Worm (Caenorhabditis elegans): Measurements from ENCODE around the gene Y113G7A.14.

DNA sequence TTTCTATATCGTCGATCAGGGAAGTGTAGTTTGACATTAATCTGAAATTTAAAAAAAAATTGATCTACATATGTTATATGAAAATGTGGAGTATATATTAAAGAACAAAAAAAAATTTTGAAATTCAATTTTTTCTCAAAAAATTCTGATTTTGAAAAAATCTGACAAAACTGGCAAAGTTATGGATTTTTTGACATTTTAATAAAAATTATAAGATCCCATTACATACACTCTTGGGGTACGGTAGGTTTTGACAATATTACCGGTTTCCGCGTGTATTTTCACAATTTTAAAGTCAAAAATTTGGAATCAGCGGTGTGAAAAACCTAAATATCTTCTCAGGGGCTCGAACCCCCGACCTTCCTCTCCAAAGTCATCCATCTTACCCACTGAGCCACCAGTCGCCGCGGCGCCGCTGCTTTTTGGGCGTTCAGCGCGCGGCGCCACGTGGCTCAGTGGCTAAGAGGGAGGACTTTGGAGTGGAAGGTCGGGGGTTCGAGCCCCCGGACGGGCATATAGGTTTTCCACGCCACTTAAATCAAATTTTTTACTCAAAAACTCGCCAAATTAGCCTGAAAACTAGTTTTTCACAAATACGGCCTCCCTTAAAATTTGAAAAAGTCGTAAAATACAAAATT, at the start of gene Y113G7A.14:
- TF ChIP-seq alr-1 (tag; optimal IDR thresholded peaks at IDR 0.05; ENCODE audit: borderline replicate concordance) (no peak), ama-1 (optimal IDR thresholded peaks at IDR 0.05) (no peak), lin-15B (tag; optimal IDR thresholded peaks at IDR 0.05) (no peak), nhr-11 (tag; optimal IDR thresholded peaks at IDR 0.05) (no peak), fos-1 (tag; optimal IDR thresholded peaks at IDR 0.05) (no peak), mdl-1 (tag; optimal IDR thresholded peaks at IDR 0.05) (no peak), fkh-4 (tag; optimal IDR thresholded peaks at IDR 0.05; ENCODE audit: borderline replicate concordance) (no peak), egl-27 (tag; optimal IDR thresholded peaks at IDR 0.05) (no peak), nhr-12 (tag; optimal IDR thresholded peaks at IDR 0.05) (no peak)

Data from whole organism, L1 larva.